Fruit fly (Drosophila melanogaster): ENCODE data around the gene Cyp4d1.

Gene Cyp4d1

dm6 chrX:2149478-2149877 lies 12.5 kb downstream of the Cyp4d1 start, which contains the start of gene bcn92:
bcn92 (minus strand) TSS chrX:2149647.
- TF ChIP-seq salr (GFP tag; optimal IDR thresholded peaks at IDR 0.05) (no peak), ss (GFP tag; optimal IDR thresholded peaks at IDR 0.05) (no peak), CG11902 (GFP tag; optimal IDR thresholded peaks at IDR 0.05) (no peak), Sox15 (GFP tag; optimal IDR thresholded peaks at IDR 0.05) (no peak), svp (GFP tag) (peak; percentile 61), fd85E (GFP tag; optimal IDR thresholded peaks at IDR 0.05) (no peak), lz (GFP tag; optimal IDR thresholded peaks at IDR 0.05) (peak; percentile 44), vri (GFP tag; optimal IDR thresholded peaks at IDR 0.05) (peak; percentile 62), CG10631 (GFP tag; optimal IDR thresholded peaks at IDR 0.05) (no peak), cyc (GFP tag; optimal IDR thresholded peaks at IDR 0.05) (peak; percentile 42), Blimp-1 (GFP tag; optimal IDR thresholded peaks at IDR 0.05) (no peak), esn (GFP tag; optimal IDR thresholded peaks at IDR 0.05) (peak; percentile 59), CG6808 (GFP tag; optimal IDR thresholded peaks at IDR 0.05) (no peak), CG16779 (tag; optimal IDR thresholded peaks at IDR 0.05) (no peak), dsx (GFP tag; optimal IDR thresholded peaks at IDR 0.05; ENCODE audit: poor library complexity, severe bottlenecking) (no peak), CG1621 (tag; optimal IDR thresholded peaks at IDR 0.05) (peak; percentile 4), Eip93F (GFP tag; optimal IDR thresholded peaks at IDR 0.05) (no peak), CG6854 (GFP tag; optimal IDR thresholded peaks at IDR 0.05) (no peak), net (GFP tag; optimal IDR thresholded peaks at IDR 0.05) (no peak), CG11762 (GFP tag; optimal IDR thresholded peaks at IDR 0.05; ENCODE audit: insufficient read depth) (no peak), OdsH (GFP tag; optimal IDR thresholded peaks at IDR 0.05) (peak; percentile 20), CG15336 (GFP tag; IDR thresholded peaks at IDR 0.05) (no peak), eg (GFP tag; IDR thresholded peaks at IDR 0.05) (no peak), fkh (GFP tag; optimal IDR thresholded peaks at IDR 0.05) (no peak), Sox102F (GFP tag; optimal IDR thresholded peaks at IDR 0.05) (no peak), Met (GFP tag; optimal IDR thresholded peaks at IDR 0.05) (peak; percentile 36), CG32006 (GFP tag; optimal IDR thresholded peaks at IDR 0.05) (no peak), CG10669 (GFP tag; optimal IDR thresholded peaks at IDR 0.05) (no peak), Gug (GFP tag; IDR thresholded peaks at IDR 0.05) (no peak), Hr39 (GFP tag; optimal IDR thresholded peaks at IDR 0.05) (peak; percentile 44), Smox (GFP tag; optimal IDR thresholded peaks at IDR 0.05) (peak; percentile 50), CG31627 (GFP tag; optimal IDR thresholded peaks at IDR 0.05) (peak; percentile 47), Ets21C (GFP tag; optimal IDR thresholded peaks at IDR 0.05) (peak; percentile 13), Sox14 (GFP tag; optimal IDR thresholded peaks at IDR 0.05) (peak; percentile 41), pdm3 (GFP tag; optimal IDR thresholded peaks at IDR 0.05) (no peak), CG8632 (GFP tag; optimal IDR thresholded peaks at IDR 0.05) (no peak), CG4318 (GFP tag; optimal IDR thresholded peaks at IDR 0.05) (no peak), CG3919 (GFP tag; optimal IDR thresholded peaks at IDR 0.05) (peak; percentile 17), CG6276 (GFP tag; optimal IDR thresholded peaks at IDR 0.05) (no peak), CG6163 (GFP tag; IDR thresholded peaks at IDR 0.05) (peak; percentile 15; the same call in 1 of the 3 replicates), CG34406 (GFP tag; optimal IDR thresholded peaks at IDR 0.05) (no peak), dac (GFP tag; optimal IDR thresholded peaks at IDR 0.05) (no peak), CG8119 (GFP tag; IDR thresholded peaks at IDR 0.05) (no peak), CG9139 (GFP tag; optimal IDR thresholded peaks at IDR 0.05) (no peak), CG11294 (GFP tag; IDR thresholded peaks at IDR 0.05) (no peak), topi (GFP tag; optimal IDR thresholded peaks at IDR 0.05) (peak; percentile 38), Ets96B (tag; optimal IDR thresholded peaks at IDR 0.05) (no peak), CG7368 (GFP tag; optimal IDR thresholded peaks at IDR 0.05) (no peak), CG8319 (GFP tag; optimal IDR thresholded peaks at IDR 0.05) (no peak), CG6792 (GFP tag; optimal IDR thresholded peaks at IDR 0.05) (no peak), CG3032 (tag; optimal IDR thresholded peaks at IDR 0.05) (no peak), Hr38 (GFP tag; optimal IDR thresholded peaks at IDR 0.05) (no peak), fd59A (GFP tag; optimal IDR thresholded peaks at IDR 0.05) (no peak)
